Worm (Caenorhabditis elegans): ENCODE measurements around the gene Y50D4C.3.

- TF ChIP-seq ceh-13 (GFP tag; optimal IDR thresholded peaks at IDR 0.05) (no peak), pes-1 (GFP tag; IDR thresholded peaks at IDR 0.05) (no peak), flt-1 (GFP tag; IDR thresholded peaks at IDR 0.05) (no peak), hnd-1 (tag; optimal IDR thresholded peaks at IDR 0.05) (no peak), sea-1 (GFP tag; conservative IDR thresholded peaks at IDR 0.05) (no peak)
These were observed 54.6 kb downstream of the Y50D4C.3 start, which contains the start of gene srlf-21 for ce11 chrV:890423-890822.
